Worm (Caenorhabditis elegans) whole organism, young adult: ENCODE results near the gene T12E12.6.

Experiments
- B0261.1 ChIP-seq: sonication (generic microtip); optimal IDR thresholded peaks from 2 replicates; lab custom pipeline; 2016; ENCODE audit warnings: mild to moderate bottlenecking, missing genetic modification characterization, moderate library complexity, missing compliant biosample characterization
- D2030.7 ChIP-seq: fragments of 200-800 bp; sonication (Bioruptor generic); IDR thresholded peaks from 2 replicates; pipeline ENCODE4 v1.3.6; 2022; ENCODE audit warnings: missing genetic modification reagents, missing genetic modification characterization, missing compliant biosample characterization
- F10E7.11 ChIP-seq: sonication (generic microtip); optimal IDR thresholded peaks from 2 replicates; lab custom pipeline; 2017; ENCODE audit warnings: mild to moderate bottlenecking, missing genetic modification characterization, moderate library complexity, missing compliant biosample characterization
- Y56A3A.18 ChIP-seq: fragments of 200-800 bp; sonication (Bioruptor generic); IDR thresholded peaks from 2 replicates; pipeline ENCODE4 v1.3.6; 2022; ENCODE audit warnings: missing genetic modification reagents, missing genetic modification characterization, missing compliant biosample characterization
- ceh-58 ChIP-seq: fragments of 200-800 bp; sonication (Bioruptor generic); IDR thresholded peaks from 2 replicates; pipeline ENCODE4 v1.3.6; 2022; ENCODE audit warnings: missing genetic modification characterization, missing compliant biosample characterization
- dpl-1 ChIP-seq: fragments of 150-350 bp; optimal IDR thresholded peaks from 2 replicates; lab custom pipeline; 2014; ENCODE audit warnings: missing biosample characterization, missing genetic modification reagents, missing genetic modification characterization
- madf-10 ChIP-seq: sonication (generic microtip); optimal IDR thresholded peaks from 2 replicates; lab custom pipeline; 2016; ENCODE audit warnings: mild to moderate bottlenecking, missing genetic modification characterization, missing compliant biosample characterization
- nfya-1 ChIP-seq: sonication (generic microtip); optimal IDR thresholded peaks from 2 replicates; lab custom pipeline; 2017; ENCODE audit warnings: antibody characterized with exemption, missing compliant biosample characterization, missing genetic modification characterization, borderline replicate concordance; ENCODE audit not compliant: insufficient read depth
- nhr-80 ChIP-seq: sonication (generic microtip); optimal IDR thresholded peaks from 2 replicates; lab custom pipeline; 2016; ENCODE audit warnings: missing genetic modification characterization, missing compliant biosample characterization
- somi-1 ChIP-seq: fragments of 200-800 bp; sonication (Bioruptor generic); optimal IDR thresholded peaks from 2 replicates; lab custom pipeline; 2018; ENCODE audit warnings: mild to moderate bottlenecking, missing genetic modification characterization, missing compliant biosample characterization
- sptf-2 ChIP-seq: fragments of 200-800 bp; sonication (Bioruptor generic); optimal IDR thresholded peaks from 2 replicates; lab custom pipeline; 2018; ENCODE audit warnings: mild to moderate bottlenecking, missing genetic modification characterization, missing compliant biosample characterization
- tbx-9 ChIP-seq: sonication (generic microtip); optimal IDR thresholded peaks from 2 replicates; lab custom pipeline; 2016; ENCODE audit warnings: borderline replicate concordance, missing genetic modification characterization, inconsistent platforms, missing compliant biosample characterization
- unc-130 ChIP-seq: sonication (generic microtip); optimal IDR thresholded peaks from 2 replicates; lab custom pipeline; 2016; ENCODE audit warnings: missing genetic modification reagents, missing genetic modification characterization, missing compliant biosample characterization
- zfh-2 ChIP-seq: fragments of 200-800 bp; sonication (Bioruptor generic); conservative IDR thresholded peaks from 2 replicates; pipeline ENCODE4 v1.3.6; 2022; ENCODE audit warnings: missing genetic modification reagents, missing genetic modification characterization, missing compliant biosample characterization

DNA sequence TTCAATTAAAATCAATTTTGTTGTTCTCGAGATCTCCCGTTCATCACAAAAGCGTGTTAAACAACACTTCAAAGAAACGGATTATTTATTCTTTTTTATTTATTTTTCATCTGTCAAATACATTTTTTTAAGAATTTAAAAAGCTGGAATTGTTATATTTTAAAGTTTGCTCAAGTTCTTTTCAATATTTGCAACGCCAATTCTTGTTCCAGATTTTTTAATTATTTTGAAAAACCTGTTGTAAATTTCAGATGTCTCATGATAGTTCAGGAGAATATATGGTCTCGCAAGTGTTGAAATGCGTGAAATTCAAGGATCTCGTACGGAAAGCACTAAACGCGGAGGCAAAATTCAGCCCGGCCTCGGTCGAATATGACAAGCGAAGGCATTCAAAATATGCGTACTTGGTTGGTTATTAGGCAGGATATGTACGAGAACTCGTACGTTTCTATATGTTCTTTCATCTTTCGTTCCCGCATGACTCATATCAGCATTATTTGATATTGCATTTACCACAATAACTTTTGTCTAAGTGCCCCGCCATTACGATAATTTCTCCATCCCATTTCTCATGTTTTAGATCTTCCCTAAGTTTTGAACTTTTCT, 29.2 kb downstream of the T12E12.6 start, which contains the start of gene cec-6:
- TF ChIP-seq F10E7.11 (tag; lab: Kevin White, UChicago) (no peak), unc-130 (GFP tag; lab: Kevin White, UChicago) (no peak), zfh-2 (GFP tag; lab: Robert Waterston, UW) (no peak), Y56A3A.18 (GFP tag; lab: Robert Waterston, UW) (no peak), dpl-1 (no peak), sptf-2 (GFP tag; lab: Kevin White, UChicago) (no peak), nhr-80 (tag; lab: Kevin White, UChicago) (no peak), madf-10 (no peak), tbx-9 (tag; lab: Kevin White, UChicago) (no peak), ceh-58 (no peak), D2030.7 (GFP tag; lab: Robert Waterston, UW) (no peak), nfya-1 (tag; lab: Kevin White, UChicago) (no peak), B0261.1 (tag; lab: Kevin White, UChicago) (no peak), somi-1 (GFP tag; lab: Kevin White, UChicago) (no peak)
